Fruit fly (Drosophila melanogaster) whole organism: ENCODE results near the gene CG3119.
A peak's percentile ranks its signal among the peaks of the same experiment; 100 is the strongest.

ENCODE experiments used
- CG8478 ChIP-seq: fragments of >200 bp; optimal IDR thresholded peaks from 2 replicates; lab custom pipeline; 2018; ENCODE audit warnings: inconsistent platforms
- Dll ChIP-seq: fragments of >200 bp; optimal IDR thresholded peaks from 2 replicates; lab custom pipeline; 2017
- EcR ChIP-seq, 2 experiments: fragments of >200 bp; optimal IDR thresholded peaks; 2 replicates each; lab custom pipeline; 2017; ENCODE audit warnings: missing biosample characterization in 2 of 2, missing genetic modification characterization in 2 of 2, missing genetic modification reagents in 2 of 2
- psq ChIP-seq: fragments of >200 bp; optimal IDR thresholded peaks from 2 replicates; lab custom pipeline; 2017
- usp ChIP-seq: fragments of >200 bp; optimal IDR thresholded peaks from 2 replicates; lab custom pipeline; 2017; ENCODE audit warnings: missing biosample characterization, missing genetic modification characterization, mixed read lengths

DNA sequence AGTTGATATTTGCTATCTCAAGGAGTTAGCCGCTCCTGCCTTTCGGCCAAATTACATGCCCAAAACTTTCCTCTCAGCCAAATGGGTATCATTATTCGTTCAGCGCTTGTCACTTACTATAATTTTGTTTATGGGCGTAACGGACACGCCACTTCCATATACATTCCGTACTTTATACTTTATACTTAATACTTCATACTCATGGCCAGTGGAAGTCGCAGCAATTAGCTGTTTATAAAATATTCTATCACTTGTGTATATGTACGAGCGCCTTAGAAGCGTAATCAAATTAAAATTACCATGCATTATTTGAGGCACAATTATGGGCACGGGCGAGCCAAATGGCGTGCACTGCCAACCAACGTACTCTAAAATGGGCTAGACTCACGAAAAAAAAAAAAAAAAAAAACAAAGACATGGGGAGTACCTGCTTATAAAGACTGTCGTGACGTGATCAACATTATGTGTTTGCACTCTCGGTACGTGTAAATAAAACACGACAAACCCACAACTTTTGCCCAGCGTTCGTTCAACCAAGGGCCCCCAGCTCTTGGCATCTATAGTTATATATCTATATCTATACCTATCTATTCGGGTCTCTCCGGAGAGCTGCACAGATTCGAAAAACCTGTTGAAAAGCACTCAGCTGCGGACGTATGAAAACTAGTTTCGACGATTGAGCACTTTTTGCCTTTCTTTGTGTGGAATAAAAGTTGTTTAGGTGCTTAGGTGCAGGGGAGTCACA, 23.7 kb upstream of the CG3119 start:
- TF ChIP-seq psq = no peak
- TF ChIP-seq EcR (GFP tag; optimal IDR thresholded peaks at IDR 0.05; lab: Kevin White, UChicago) = peak in 1 of 2 experiments; percentile 73
- TF ChIP-seq CG8478 = no peak
- TF ChIP-seq Dll = no peak
- no peak for TF ChIP-seq usp (GFP tag; lab: Kevin White, UChicago)
